Fruit fly (Drosophila melanogaster) whole organism, embryonic: ENCODE data around the gene CG43254.

Experiments used
- CG13287 ChIP-seq: fragments of 200-800 bp; sonication (Bioruptor generic); IDR thresholded peaks from 2 replicates; pipeline ENCODE4 v1.3.6; 2022; ENCODE audit warnings: missing biosample characterization, missing genetic modification characterization; ENCODE audit not compliant: partially characterized antibody
- CG14014 ChIP-seq: fragments of 200-800 bp; sonication (Bioruptor generic); IDR thresholded peaks from 2 replicates; pipeline ENCODE4 v1.3.6; 2022; ENCODE audit warnings: missing biosample characterization, missing genetic modification characterization
- CG15514 ChIP-seq: fragments of 200-800 bp; sonication (Bioruptor generic); optimal IDR thresholded peaks from 3 replicates; lab custom pipeline; 2017; ENCODE audit warnings: missing biosample characterization, missing genetic modification characterization, mild to moderate bottlenecking, moderate library complexity, missing genetic modification reagents
- TFAM ChIP-seq: fragments of 200-800 bp; sonication (Bioruptor generic); optimal IDR thresholded peaks from 2 replicates; lab custom pipeline; 2017; ENCODE audit warnings: missing biosample characterization, missing genetic modification characterization, inconsistent platforms
- Tbp ChIP-seq: fragments of >200 bp; optimal IDR thresholded peaks from 2 replicates; lab custom pipeline; 2018; ENCODE audit warnings: missing biosample characterization, missing genetic modification characterization
- dimm ChIP-seq: fragments of 200-800 bp; sonication (Bioruptor generic); IDR thresholded peaks from 2 replicates; pipeline ENCODE4 v1.3.6; 2022; ENCODE audit warnings: missing biosample characterization, missing genetic modification characterization
- ken ChIP-seq: fragments of 200-800 bp; sonication (Bioruptor generic); IDR thresholded peaks from 3 replicates; pipeline ENCODE4 v1.3.6; 2022; ENCODE audit warnings: missing biosample characterization, missing genetic modification characterization

DNA sequence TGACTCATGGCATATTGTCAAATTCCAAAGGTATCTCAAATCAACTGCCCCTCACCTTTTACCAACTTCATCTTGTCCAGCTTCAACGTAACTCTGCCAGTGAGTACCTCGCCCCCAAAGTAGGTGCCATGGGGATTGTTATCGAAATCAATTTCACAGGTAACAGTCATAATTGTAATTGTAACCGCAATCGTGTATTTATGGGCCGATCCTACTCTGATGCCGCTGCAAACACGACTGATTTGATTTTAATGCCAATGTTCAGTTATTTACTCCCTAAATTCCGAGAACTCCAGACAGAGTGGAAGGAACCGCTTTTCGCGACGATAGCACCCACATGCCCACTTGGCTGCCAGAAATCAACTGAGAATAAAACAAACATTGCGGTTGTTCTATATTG, 46.4 kb upstream of the CG43254 start, which contains the start of gene CG18745:
- TF ChIP-seq Tbp (no peak), CG14014 (no peak), dimm (GFP tag; lab: Robert Waterston, UW) (no peak), TFAM (no peak), ken (GFP tag; lab: Robert Waterston, UW) (no peak), CG13287 (no peak), CG15514 (no peak)
